Worm (Caenorhabditis elegans): Measurements from ENCODE around the gene col-76.

DNA sequence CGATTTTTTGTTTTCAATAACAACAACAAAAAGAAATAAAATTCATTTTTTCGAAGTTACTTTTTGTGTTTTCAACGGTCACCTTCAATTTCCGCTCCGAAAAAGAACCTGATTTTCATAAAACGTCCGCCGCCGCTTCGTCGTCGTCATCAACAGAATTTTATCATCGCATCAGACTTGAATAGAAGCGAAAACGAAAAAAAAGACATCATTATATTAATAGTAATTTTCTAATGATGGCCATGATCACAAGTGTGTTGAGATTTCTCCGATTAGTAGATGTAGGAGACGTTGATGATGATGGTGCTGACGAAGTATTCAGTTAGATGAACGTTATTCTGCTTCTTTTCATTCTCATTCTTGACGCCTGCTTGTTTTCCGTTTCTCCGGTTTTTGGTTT is 19.8 kb downstream of the col-76 start:
- TF ChIP-seq pqm-1 (tag; optimal IDR thresholded peaks at IDR 0.05) (no peak), unc-86 (tag; optimal IDR thresholded peaks at IDR 0.05) (no peak), sox-2 (GFP tag; IDR thresholded peaks at IDR 0.05) (no peak), nhr-11 (tag; optimal IDR thresholded peaks at IDR 0.05) (no peak), ets-4 (tag; optimal IDR thresholded peaks at IDR 0.05) (no peak)

All from whole organism, late embryonic.